Worm (Caenorhabditis elegans) whole organism, L4 larva: ENCODE measurements around the gene M01B2.13.
"Not testable (repeated sequence)": the region's sequence is repeated elsewhere in the genome, so short reads cannot be mapped to it uniquely, and the experiment has no call there.

Experiments used
- F26F4.8 ChIP-seq: fragments of 200-800 bp; sonication (Bioruptor generic); conservative IDR thresholded peaks from 2 replicates; pipeline ENCODE4 v1.3.6; 2022; ENCODE audit warnings: missing genetic modification characterization, missing compliant biosample characterization
- F44E2.7 ChIP-seq: fragments of 200-800 bp; sonication (Bioruptor generic); IDR thresholded peaks from 2 replicates; pipeline ENCODE4 v2.1.2; 2022; ENCODE audit warnings: missing genetic modification characterization, missing compliant biosample characterization
- R02D3.7 ChIP-seq: fragments of 150-350 bp; sonication (generic microtip); optimal IDR thresholded peaks from 3 replicates; lab custom pipeline; 2014; ENCODE audit warnings: missing biosample characterization, missing genetic modification characterization
- Y105C5A.15 ChIP-seq: fragments of 200-800 bp; sonication (Bioruptor generic); IDR thresholded peaks from 2 replicates; pipeline ENCODE4 v1.3.6; 2022; ENCODE audit warnings: missing genetic modification characterization, missing compliant biosample characterization
- Y5F2A.4 ChIP-seq: fragments of 200-800 bp; sonication (Bioruptor generic); optimal IDR thresholded peaks from 2 replicates; lab custom pipeline; 2018; ENCODE audit warnings: mild to moderate bottlenecking, missing genetic modification characterization, missing compliant biosample characterization
- ZK337.2 ChIP-seq: fragments of 200-800 bp; sonication (Bioruptor generic); IDR thresholded peaks from 2 replicates; pipeline ENCODE4 v1.3.6; 2022; ENCODE audit warnings: missing genetic modification reagents, missing genetic modification characterization, missing compliant biosample characterization
- aly-2 ChIP-seq: sonication (generic microtip); optimal IDR thresholded peaks from 2 replicates; lab custom pipeline; 2018; ENCODE audit warnings: missing biosample characterization, missing genetic modification characterization
- attf-4 ChIP-seq: sonication (generic microtip); optimal IDR thresholded peaks from 3 replicates; lab custom pipeline; 2017; ENCODE audit warnings: missing biosample characterization, missing genetic modification characterization
- ceh-20 ChIP-seq: fragments of 200-800 bp; sonication (Bioruptor generic); IDR thresholded peaks from 2 replicates; pipeline ENCODE4 v1.3.6; 2022; ENCODE audit warnings: missing genetic modification reagents, missing genetic modification characterization, missing compliant biosample characterization
- ceh-28 ChIP-seq: fragments of 150-350 bp; optimal IDR thresholded peaks from 2 replicates; lab custom pipeline; 2014; ENCODE audit warnings: missing biosample characterization, missing genetic modification reagents, missing genetic modification characterization
- ceh-62 ChIP-seq: sonication (generic microtip); optimal IDR thresholded peaks from 2 replicates; lab custom pipeline; 2017; ENCODE audit warnings: missing biosample characterization, missing genetic modification characterization
- ces-1 ChIP-seq: fragments of 150-350 bp; sonication (generic microtip); optimal IDR thresholded peaks from 4 replicates; lab custom pipeline; 2014; ENCODE audit warnings: missing biosample characterization, missing genetic modification reagents, missing genetic modification characterization
- ctbp-1 ChIP-seq: fragments of 200-800 bp; sonication (Bioruptor generic); IDR thresholded peaks from 2 replicates; pipeline ENCODE4 v1.3.6; 2022; ENCODE audit warnings: missing genetic modification reagents, missing genetic modification characterization, missing compliant biosample characterization
- daf-16 ChIP-seq, 3 experiments: sonication (generic microtip); optimal IDR thresholded peaks; 2 replicates each; lab custom pipeline; 2016 to 2017; ENCODE audit warnings: missing genetic modification characterization in 3 of 3, missing genetic modification reagents in 3 of 3, mild to moderate bottlenecking in 2 of 3, missing compliant biosample characterization in 2 of 3, missing biosample characterization in 1 of 3, moderate library complexity in 1 of 3
- daf-19 ChIP-seq: fragments of 200-800 bp; sonication (Bioruptor generic); conservative IDR thresholded peaks from 2 replicates; pipeline ENCODE4 v1.3.6; 2022; ENCODE audit warnings: missing genetic modification characterization, missing compliant biosample characterization
- dmd-6 ChIP-seq: fragments of 200-800 bp; sonication (Bioruptor generic); IDR thresholded peaks from 2 replicates; pipeline ENCODE4 v1.3.6; 2022; ENCODE audit warnings: missing genetic modification reagents, missing genetic modification characterization, missing compliant biosample characterization
- dpl-1 ChIP-seq: fragments of 150-350 bp; optimal IDR thresholded peaks from 2 replicates; lab custom pipeline; 2014; ENCODE audit warnings: missing biosample characterization, missing genetic modification reagents, missing genetic modification characterization
- fos-1 ChIP-seq: fragments of 150-350 bp; optimal IDR thresholded peaks from 2 replicates; lab custom pipeline; 2014; ENCODE audit warnings: missing biosample characterization, missing genetic modification characterization
- gei-8 ChIP-seq: fragments of 200-800 bp; sonication (Bioruptor generic); optimal IDR thresholded peaks from 2 replicates; lab custom pipeline; 2018; ENCODE audit warnings: mild to moderate bottlenecking, missing genetic modification characterization, missing compliant biosample characterization
- lim-7 ChIP-seq: fragments of 200-800 bp; sonication (Bioruptor generic); IDR thresholded peaks from 2 replicates; pipeline ENCODE4 v1.3.6; 2022; ENCODE audit warnings: missing genetic modification characterization, missing compliant biosample characterization
- lin-38 ChIP-seq: fragments of 200-800 bp; sonication (Bioruptor generic); IDR thresholded peaks from 2 replicates; pipeline ENCODE4 v1.3.6; 2022; ENCODE audit warnings: missing genetic modification reagents, missing genetic modification characterization, missing compliant biosample characterization
- lsy-2 ChIP-seq, 2 experiments: fragments of 150-350 bp in 1 of 2; sonication (generic microtip) in 1 of 2; optimal IDR thresholded peaks; 2 replicates each; lab custom pipeline; 2014 to 2017; ENCODE audit warnings: missing biosample characterization in 2 of 2, missing genetic modification characterization in 2 of 2
- mdl-1 ChIP-seq, 2 experiments: fragments of 150-350 bp in 1 of 2; sonication (generic microtip) in 1 of 2; optimal IDR thresholded peaks; 2 replicates each; lab custom pipeline; 2014 to 2017; ENCODE audit warnings: missing biosample characterization in 2 of 2, missing genetic modification characterization in 2 of 2
- mdt-29 ChIP-seq: fragments of 200-800 bp; sonication (Bioruptor generic); IDR thresholded peaks from 2 replicates; pipeline ENCODE4 v1.3.6; 2022; ENCODE audit warnings: missing genetic modification reagents, missing genetic modification characterization, missing compliant biosample characterization
- mep-1 ChIP-seq: fragments of 150-350 bp; sonication (generic microtip); optimal IDR thresholded peaks from 3 replicates; lab custom pipeline; 2014; ENCODE audit warnings: missing biosample characterization, missing genetic modification characterization
- mes-2 ChIP-seq: sonication (generic microtip); optimal IDR thresholded peaks from 2 replicates; lab custom pipeline; 2016; ENCODE audit warnings: missing genotype, mild to moderate bottlenecking, missing genetic modification characterization, missing compliant biosample characterization; ENCODE audit not compliant: poor library complexity, severe bottlenecking
- mxl-2 ChIP-seq: fragments of 200-800 bp; sonication (Bioruptor generic); conservative IDR thresholded peaks from 2 replicates; pipeline ENCODE4 v1.3.6; 2022; ENCODE audit warnings: missing genetic modification reagents, missing genetic modification characterization, missing compliant biosample characterization
- mxl-3 ChIP-seq: fragments of 200-800 bp; sonication (Bioruptor generic); optimal IDR thresholded peaks from 2 replicates; lab custom pipeline; 2018; ENCODE audit warnings: mild to moderate bottlenecking, missing genetic modification characterization, missing compliant biosample characterization
- nhr-11 ChIP-seq: fragments of 150-350 bp; optimal IDR thresholded peaks from 2 replicates; lab custom pipeline; 2014; ENCODE audit warnings: missing biosample characterization, missing genetic modification characterization
- nhr-6 ChIP-seq: fragments of 150-350 bp; optimal IDR thresholded peaks from 2 replicates; lab custom pipeline; 2014; ENCODE audit warnings: missing biosample characterization, missing genetic modification characterization
- nhr-77 ChIP-seq: fragments of 150-350 bp; optimal IDR thresholded peaks from 2 replicates; lab custom pipeline; 2014; ENCODE audit warnings: missing biosample characterization, missing genetic modification characterization
- pha-4 ChIP-seq, 2 experiments: fragments of 150-350 bp in 1 of 2; fragments of 200-800 bp in 1 of 2; sonication (Bioruptor generic) in 1 of 2; IDR thresholded peaks in 1 of 2; optimal IDR thresholded peaks in 1 of 2; 2 replicates each; pipeline versions ENCODE4 v1.3.6 to Lab custom; 2014 to 2022; ENCODE audit warnings: missing genetic modification characterization in 2 of 2, missing genetic modification reagents in 2 of 2, missing biosample characterization in 1 of 2, missing compliant biosample characterization in 1 of 2
- sdz-12 ChIP-seq: fragments of 200-800 bp; sonication (Bioruptor generic); optimal IDR thresholded peaks from 2 replicates; lab custom pipeline; 2018; ENCODE audit warnings: mild to moderate bottlenecking, missing genetic modification characterization, missing compliant biosample characterization
- set-16 ChIP-seq: fragments of 200-800 bp; sonication (Bioruptor generic); IDR thresholded peaks from 2 replicates; pipeline ENCODE4 v1.3.6; 2022; ENCODE audit warnings: missing genetic modification reagents, missing genetic modification characterization, missing compliant biosample characterization
- spr-1 ChIP-seq: sonication (generic microtip); optimal IDR thresholded peaks from 2 replicates; lab custom pipeline; 2016; ENCODE audit warnings: mild to moderate bottlenecking, missing genetic modification characterization, missing compliant biosample characterization
- tag-97 ChIP-seq: fragments of 200-800 bp; sonication (Bioruptor generic); IDR thresholded peaks from 2 replicates; pipeline ENCODE4 v1.3.6; 2022; ENCODE audit warnings: missing genetic modification characterization, missing compliant biosample characterization
- tra-1 ChIP-seq: fragments of 200-800 bp; sonication (Bioruptor generic); IDR thresholded peaks from 2 replicates; pipeline ENCODE4 v1.3.6; 2022; ENCODE audit warnings: missing genetic modification reagents, missing genetic modification characterization, missing compliant biosample characterization
- unc-130 ChIP-seq: sonication (generic microtip); optimal IDR thresholded peaks from 2 replicates; lab custom pipeline; 2016; ENCODE audit warnings: missing genetic modification reagents, missing genetic modification characterization, missing compliant biosample characterization
- zip-2 ChIP-seq: fragments of 150-350 bp; optimal IDR thresholded peaks from 2 replicates; lab custom pipeline; 2014; ENCODE audit warnings: missing biosample characterization, missing genetic modification characterization

Gene M01B2.13

ce11 chrV:15250304-15250703 is 15.4 kb downstream of the M01B2.13 start, which contains the start of gene srd-28:
TSS of gene srd-28 (plus strand) at chrV:15250604.
- not testable (repeated sequence) for TF ChIP-seq unc-130 (GFP tag; lab: Kevin White, UChicago); R02D3.7; mxl-2

ce11 chrV:15244456-15244855 is 21.3 kb downstream of the M01B2.13 start, which contains the start of gene kin-30:
TSS of gene kin-30 (plus strand) at chrV:15244756.
- TF ChIP-seq mxl-3 (GFP tag; lab: Kevin White, UChicago), result no peak
- TF ChIP-seq daf-19 (GFP tag; lab: Robert Waterston, UW), result no peak
- TF ChIP-seq mdt-29, result no peak
- no peak for TF ChIP-seq set-16 (GFP tag; lab: Robert Waterston, UW)
- TF ChIP-seq fos-1 (tag; lab: Kevin White, UChicago), result no peak
- no peak for TF ChIP-seq Y105C5A.15 (GFP tag; lab: Robert Waterston, UW)
- no peak for TF ChIP-seq ceh-20 (GFP tag; lab: Robert Waterston, UW)
- TF ChIP-seq unc-130 (GFP tag; lab: Kevin White, UChicago), result no peak
- TF ChIP-seq ZK337.2, result no peak
- no peak for TF ChIP-seq tra-1 (GFP tag; lab: Robert Waterston, UW)
- TF ChIP-seq gei-8 (GFP tag; lab: Kevin White, UChicago), result no peak
- TF ChIP-seq lim-7 (GFP tag; lab: Robert Waterston, UW), result no peak
- no peak for TF ChIP-seq F44E2.7
- TF ChIP-seq mes-2, result no peak
- TF ChIP-seq nhr-11 (tag; lab: Kevin White, UChicago), result no peak
- no peak for TF ChIP-seq zip-2 (tag; lab: Kevin White, UChicago)
- no peak for TF ChIP-seq F26F4.8
- no peak for TF ChIP-seq ctbp-1 (GFP tag; lab: Robert Waterston, UW)
- no peak for TF ChIP-seq spr-1 (tag; lab: Kevin White, UChicago)
- TF ChIP-seq aly-2 (tag; lab: Kevin White, UChicago), result no peak
- TF ChIP-seq, all 104 proteins: peak for 0

ce11 chrV:15241259-15241658 is 24.5 kb downstream of the M01B2.13 start, which contains the start of gene chil-12:
TSS of gene chil-12 (plus strand) at chrV:15241559.
- TF ChIP-seq mdl-1 (tag; optimal IDR thresholded peaks at IDR 0.05; lab: Kevin White, UChicago) (no peak), sdz-12 (no peak), lsy-2 (tag; optimal IDR thresholded peaks at IDR 0.05; lab: Kevin White, UChicago) (no peak), nhr-77 (tag; lab: Kevin White, UChicago) (no peak), pha-4 (GFP tag; IDR thresholded peaks at IDR 0.05; lab: Robert Waterston, UW) (no peak), pha-4 (tag; optimal IDR thresholded peaks at IDR 0.05; lab: Kevin White, UChicago) (no peak), lin-38 (GFP tag; lab: Robert Waterston, UW) (no peak), nhr-11 (tag; lab: Kevin White, UChicago) (no peak), mdt-29 (no peak), attf-4 (tag; lab: Kevin White, UChicago) (no peak), tag-97 (GFP tag; lab: Robert Waterston, UW) (no peak), mep-1 (no peak), daf-16 (GFP tag; optimal IDR thresholded peaks at IDR 0.05; lab: Kevin White, UChicago) (no peak), daf-16 (tag; optimal IDR thresholded peaks at IDR 0.05; lab: Kevin White, UChicago) (no peak), Y5F2A.4 (GFP tag; lab: Kevin White, UChicago) (no peak), dpl-1 (GFP tag; lab: Kevin White, UChicago) (no peak), nhr-6 (tag; lab: Kevin White, UChicago) (no peak), dmd-6 (GFP tag; lab: Robert Waterston, UW) (no peak), ceh-62 (no peak), ceh-28 (tag; lab: Kevin White, UChicago) (no peak), ces-1 (no peak)
